Worm (Caenorhabditis elegans) whole organism, L2 larva: ENCODE results near the gene F28H6.8.

ENCODE experiments used
- aly-2 ChIP-seq: fragments of 150-350 bp; optimal IDR thresholded peaks from 2 replicates; lab custom pipeline; 2014; ENCODE audit warnings: missing biosample characterization, missing genetic modification characterization
- elt-3 ChIP-seq: sonication (generic microtip); optimal IDR thresholded peaks from 2 replicates; lab custom pipeline; 2017; ENCODE audit warnings: missing biosample characterization, missing genetic modification characterization
- nhr-11 ChIP-seq: fragments of 150-350 bp; optimal IDR thresholded peaks from 2 replicates; lab custom pipeline; 2014; ENCODE audit warnings: missing biosample characterization, missing genetic modification characterization
- nhr-12 ChIP-seq: fragments of 150-350 bp; optimal IDR thresholded peaks from 2 replicates; lab custom pipeline; 2014; ENCODE audit warnings: missing biosample characterization, missing genetic modification characterization
- nhr-6 ChIP-seq: fragments of 150-350 bp; optimal IDR thresholded peaks from 2 replicates; lab custom pipeline; 2014; ENCODE audit warnings: missing biosample characterization, missing genetic modification characterization
- skn-1 ChIP-seq: sonication (generic microtip); optimal IDR thresholded peaks from 2 replicates; lab custom pipeline; 2017; ENCODE audit warnings: missing biosample characterization, missing genetic modification characterization
- unc-39 ChIP-seq: fragments of 150-350 bp; optimal IDR thresholded peaks from 2 replicates; lab custom pipeline; 2014; ENCODE audit warnings: missing biosample characterization, missing genetic modification characterization

DNA sequence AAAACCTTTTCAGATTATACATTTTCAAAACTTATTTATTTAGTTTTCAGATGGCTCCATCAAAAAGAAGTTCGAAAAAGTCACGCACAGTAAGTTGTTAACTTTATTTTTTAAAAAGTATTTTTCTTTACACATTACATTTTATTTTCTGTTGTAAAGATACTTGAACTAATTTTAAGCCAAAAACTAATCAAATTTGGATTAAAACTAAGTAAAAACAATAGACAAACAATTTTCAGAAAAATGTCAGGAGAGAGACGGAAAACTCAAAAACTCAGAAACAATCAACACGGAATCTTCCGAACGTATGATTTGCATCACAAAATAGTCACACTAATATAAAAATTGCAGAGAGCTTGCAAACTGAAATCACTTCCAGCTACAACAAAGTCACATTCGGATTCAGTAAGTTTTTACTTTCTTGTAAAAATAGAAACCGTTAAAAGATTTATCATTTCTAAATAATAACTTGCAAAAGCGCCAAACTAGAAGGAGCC is 7.8 kb upstream of the F28H6.8 start, which contains the start of gene ceh-89:
- TF ChIP-seq unc-39 (no peak), skn-1 (tag; lab: Kevin White, UChicago) (no peak), aly-2 (no peak), elt-3 (tag; lab: Kevin White, UChicago) (no peak), nhr-6 (no peak), nhr-12 (tag; lab: Kevin White, UChicago) (no peak), nhr-11 (tag; lab: Kevin White, UChicago) (no peak)
